Fruit fly (Drosophila melanogaster) whole organism, wandering third instar larva: ENCODE measurements around the gene CG43703.

Experiments
- CrebA ChIP-seq: fragments of 200-800 bp; sonication (Bioruptor generic); optimal IDR thresholded peaks from 2 replicates; lab custom pipeline; 2016; ENCODE audit warnings: missing biosample characterization, mild to moderate bottlenecking, missing genetic modification characterization, borderline replicate concordance
- HLH106 ChIP-seq: fragments of 200-800 bp; optimal IDR thresholded peaks from 3 replicates; lab custom pipeline; 2019; ENCODE audit warnings: missing biosample characterization, mild to moderate bottlenecking, missing genetic modification characterization, moderate library complexity
- h ChIP-seq: fragments of 200-800 bp; sonication (Bioruptor generic); optimal IDR thresholded peaks from 3 replicates; lab custom pipeline; 2016; ENCODE audit warnings: missing biosample characterization, mild to moderate bottlenecking, missing genetic modification characterization
- pan ChIP-seq: fragments of >200 bp; optimal IDR thresholded peaks from 2 replicates; lab custom pipeline; 2017
- sage ChIP-seq: fragments of 200-800 bp; sonication (Bioruptor generic); optimal IDR thresholded peaks from 2 replicates; lab custom pipeline; 2016; ENCODE audit warnings: missing biosample characterization, mild to moderate bottlenecking, missing genetic modification characterization

- TF ChIP-seq h (GFP tag; lab: Kevin White, UChicago) (no peak), HLH106 (no peak), pan (no peak), CrebA (GFP tag; lab: Kevin White, UChicago) (no peak), sage (GFP tag; lab: Kevin White, UChicago) (no peak)
These were observed 48.1 kb downstream of the CG43703 start, which contains the start of gene CG3407 for dm6 chr2L:3813255-3813875.
